Worm (Caenorhabditis elegans): ENCODE measurements around the gene sra-1.

The sra-1 gene

ce11 chrII:9522986-9523385 lies 1.5 kb upstream of the sra-1 start, which contains the start of gene AH6.17:
AH6.17 (plus strand) TSS chrII:9523170.
- TF ChIP-seq ztf-29 (GFP tag; IDR thresholded peaks at IDR 0.05) (no peak), ref-1 (GFP tag; conservative IDR thresholded peaks at IDR 0.05) (no peak), cog-1 (tag; optimal IDR thresholded peaks at IDR 0.05) (no peak), klf-2 (GFP tag; conservative IDR thresholded peaks at IDR 0.05) (no peak), T22C8.4 (GFP tag; IDR thresholded peaks at IDR 0.05) (no peak), ztf-23 (GFP tag; IDR thresholded peaks at IDR 0.05) (no peak), flt-1 (GFP tag; IDR thresholded peaks at IDR 0.05) (no peak), tab-1 (GFP tag; IDR thresholded peaks at IDR 0.05) (no peak), med-1 (GFP tag; optimal IDR thresholded peaks at IDR 0.05; ENCODE audit: insufficient read depth) (no peak)

ce11 chrII:9518781-9519180 lies 2.7 kb downstream of the sra-1 start, which contains the start of the genes sfxn-1.1 and AH6.3:
sfxn-1.1 (minus strand) TSS chrII:9518881.
AH6.3 (plus strand) TSS chrII:9519055.
- TF ChIP-seq ztf-29 (GFP tag; IDR thresholded peaks at IDR 0.05), result no peak
- no peak for TF ChIP-seq ref-1 (GFP tag; conservative IDR thresholded peaks at IDR 0.05)
- no peak for TF ChIP-seq tab-1 (GFP tag; IDR thresholded peaks at IDR 0.05)
- TF ChIP-seq T22C8.4 (GFP tag; IDR thresholded peaks at IDR 0.05), result no peak
- TF ChIP-seq flt-1 (GFP tag; IDR thresholded peaks at IDR 0.05), result no peak
- TF ChIP-seq med-1 (GFP tag; optimal IDR thresholded peaks at IDR 0.05; ENCODE audit: insufficient read depth), result no peak
- no peak for TF ChIP-seq ztf-23 (GFP tag; IDR thresholded peaks at IDR 0.05)
- TF ChIP-seq cog-1 (tag; optimal IDR thresholded peaks at IDR 0.05), result no peak
- no peak for TF ChIP-seq klf-2 (GFP tag; conservative IDR thresholded peaks at IDR 0.05)

ce11 chrII:9516836-9517235 lies 4.6 kb downstream of the sra-1 start, which contains the start of gene gcy-1:
gcy-1 (minus strand) TSS chrII:9516936.
- no peak for TF ChIP-seq flt-1 (GFP tag; IDR thresholded peaks at IDR 0.05)
- no peak for TF ChIP-seq tab-1 (GFP tag; IDR thresholded peaks at IDR 0.05)
- no peak for TF ChIP-seq T22C8.4 (GFP tag; IDR thresholded peaks at IDR 0.05)
- TF ChIP-seq ztf-23 (GFP tag; IDR thresholded peaks at IDR 0.05), result no peak

ce11 chrII:9507181-9507580 lies 14.3 kb downstream of the sra-1 start, which contains the start of gene gcy-3:
gcy-3 (minus strand) TSS chrII:9507281.
- no peak for TF ChIP-seq tab-1 (GFP tag; IDR thresholded peaks at IDR 0.05)
- TF ChIP-seq ztf-29 (GFP tag; IDR thresholded peaks at IDR 0.05), result no peak

ce11 chrII:9501955-9502354 lies 19.5 kb downstream of the sra-1 start:
- TF ChIP-seq cog-1 (tag; optimal IDR thresholded peaks at IDR 0.05) (no peak), klf-2 (GFP tag; conservative IDR thresholded peaks at IDR 0.05) (no peak), flt-1 (GFP tag; IDR thresholded peaks at IDR 0.05) (no peak), ztf-23 (GFP tag; IDR thresholded peaks at IDR 0.05) (no peak), ztf-29 (GFP tag; IDR thresholded peaks at IDR 0.05) (no peak), T22C8.4 (GFP tag; IDR thresholded peaks at IDR 0.05) (no peak), med-1 (GFP tag; optimal IDR thresholded peaks at IDR 0.05; ENCODE audit: insufficient read depth) (no peak), tab-1 (GFP tag; IDR thresholded peaks at IDR 0.05) (no peak), ref-1 (GFP tag; conservative IDR thresholded peaks at IDR 0.05) (no peak)

ce11 chrII:9500926-9501325 lies 20.5 kb downstream of the sra-1 start:
- no peak for TF ChIP-seq cog-1 (tag; optimal IDR thresholded peaks at IDR 0.05)
- no peak for TF ChIP-seq tab-1 (GFP tag; IDR thresholded peaks at IDR 0.05)
- no peak for TF ChIP-seq klf-2 (GFP tag; conservative IDR thresholded peaks at IDR 0.05)
- no peak for TF ChIP-seq ref-1 (GFP tag; conservative IDR thresholded peaks at IDR 0.05)
- no peak for TF ChIP-seq flt-1 (GFP tag; IDR thresholded peaks at IDR 0.05)
- no peak for TF ChIP-seq med-1 (GFP tag; optimal IDR thresholded peaks at IDR 0.05; ENCODE audit: insufficient read depth)
- TF ChIP-seq ztf-29 (GFP tag; IDR thresholded peaks at IDR 0.05), result no peak
- TF ChIP-seq T22C8.4 (GFP tag; IDR thresholded peaks at IDR 0.05), result no peak
- no peak for TF ChIP-seq ztf-23 (GFP tag; IDR thresholded peaks at IDR 0.05)

ce11 chrII:9498589-9498988 lies 22.9 kb downstream of the sra-1 start:
- TF ChIP-seq ztf-23 (GFP tag; IDR thresholded peaks at IDR 0.05) (no peak), med-1 (GFP tag; optimal IDR thresholded peaks at IDR 0.05; ENCODE audit: insufficient read depth) (no peak), T22C8.4 (GFP tag; IDR thresholded peaks at IDR 0.05) (no peak), tab-1 (GFP tag; IDR thresholded peaks at IDR 0.05) (no peak), flt-1 (GFP tag; IDR thresholded peaks at IDR 0.05) (no peak), cog-1 (tag; optimal IDR thresholded peaks at IDR 0.05) (no peak), ztf-29 (GFP tag; IDR thresholded peaks at IDR 0.05) (no peak), klf-2 (GFP tag; conservative IDR thresholded peaks at IDR 0.05) (no peak), ref-1 (GFP tag; conservative IDR thresholded peaks at IDR 0.05) (no peak)

ce11 chrII:9497309-9497708 lies 24.2 kb downstream of the sra-1 start:
- TF ChIP-seq ref-1 (GFP tag; conservative IDR thresholded peaks at IDR 0.05) (no peak), med-1 (GFP tag; optimal IDR thresholded peaks at IDR 0.05; ENCODE audit: insufficient read depth) (no peak), cog-1 (tag; optimal IDR thresholded peaks at IDR 0.05) (no peak), T22C8.4 (GFP tag; IDR thresholded peaks at IDR 0.05) (no peak), klf-2 (GFP tag; conservative IDR thresholded peaks at IDR 0.05) (no peak), ztf-23 (GFP tag; IDR thresholded peaks at IDR 0.05) (no peak), tab-1 (GFP tag; IDR thresholded peaks at IDR 0.05) (no peak), flt-1 (GFP tag; IDR thresholded peaks at IDR 0.05) (no peak), ztf-29 (GFP tag; IDR thresholded peaks at IDR 0.05) (no peak)

ce11 chrII:9493242-9494058 lies 28.0 kb downstream of the sra-1 start:
- no peak for TF ChIP-seq cog-1 (tag; optimal IDR thresholded peaks at IDR 0.05)
- no peak for TF ChIP-seq ztf-23 (GFP tag; IDR thresholded peaks at IDR 0.05)
- TF ChIP-seq tab-1 (GFP tag; IDR thresholded peaks at IDR 0.05), result no peak
- no peak for TF ChIP-seq T22C8.4 (GFP tag; IDR thresholded peaks at IDR 0.05)
- TF ChIP-seq flt-1 (GFP tag; IDR thresholded peaks at IDR 0.05), result no peak
- no peak for TF ChIP-seq klf-2 (GFP tag; conservative IDR thresholded peaks at IDR 0.05)
- no peak for TF ChIP-seq ztf-29 (GFP tag; IDR thresholded peaks at IDR 0.05)
- no peak for TF ChIP-seq ref-1 (GFP tag; conservative IDR thresholded peaks at IDR 0.05)
- no peak for TF ChIP-seq med-1 (GFP tag; optimal IDR thresholded peaks at IDR 0.05; ENCODE audit: insufficient read depth)

All from whole organism, midembryonic.